Worm (Caenorhabditis elegans) whole organism, late embryonic: ENCODE data around the gene sto-4.

Experiments
- ama-1 ChIP-seq: fragments of 150-350 bp; optimal IDR thresholded peaks from 2 replicates; lab custom pipeline; 2014
- ceh-30 ChIP-seq: fragments of 150-350 bp; optimal IDR thresholded peaks from 2 replicates; lab custom pipeline; 2014; ENCODE audit warnings: missing biosample characterization, missing genetic modification characterization
- ceh-9 ChIP-seq: sonication (generic microtip); optimal IDR thresholded peaks from 2 replicates; lab custom pipeline; 2016; ENCODE audit warnings: mild to moderate bottlenecking, missing genetic modification characterization, inconsistent platforms, missing compliant biosample characterization
- che-1 ChIP-seq: sonication (generic microtip); optimal IDR thresholded peaks from 2 replicates; lab custom pipeline; 2016; ENCODE audit warnings: mild to moderate bottlenecking, missing genetic modification characterization, missing compliant biosample characterization
- dmd-4 ChIP-seq: sonication (generic microtip); optimal IDR thresholded peaks from 2 replicates; lab custom pipeline; 2016; ENCODE audit warnings: borderline replicate concordance, missing genetic modification characterization, missing compliant biosample characterization
- dve-1 ChIP-seq: sonication (generic microtip); optimal IDR thresholded peaks from 2 replicates; lab custom pipeline; 2017; ENCODE audit warnings: antibody characterized with exemption, mild to moderate bottlenecking, missing genetic modification characterization, missing compliant biosample characterization
- hlh-30 ChIP-seq: sonication (generic microtip); optimal IDR thresholded peaks from 2 replicates; lab custom pipeline; 2017; ENCODE audit warnings: antibody characterized with exemption, missing genetic modification characterization, missing compliant biosample characterization; ENCODE audit not compliant: insufficient read depth
- odd-2 ChIP-seq: sonication (generic microtip); optimal IDR thresholded peaks from 2 replicates; lab custom pipeline; 2017; ENCODE audit warnings: antibody characterized with exemption, mild to moderate bottlenecking, missing genetic modification characterization, missing compliant biosample characterization
- pha-4 ChIP-seq: fragments of 150-350 bp; optimal IDR thresholded peaks from 2 replicates; lab custom pipeline; 2018; ENCODE audit warnings: missing biosample characterization, missing genetic modification reagents, missing genetic modification characterization
- pqm-1 ChIP-seq: sonication (generic microtip); optimal IDR thresholded peaks from 2 replicates; lab custom pipeline; 2016; ENCODE audit warnings: missing genetic modification characterization, missing compliant biosample characterization
- unc-55 ChIP-seq: sonication (generic microtip); optimal IDR thresholded peaks from 2 replicates; lab custom pipeline; 2017; ENCODE audit warnings: missing biosample characterization, missing genetic modification reagents, missing genetic modification characterization

ce11 chrX:11596876-11597275, 47.0 kb upstream of the sto-4 start:
- TF ChIP-seq che-1 (tag; lab: Kevin White, UChicago) (no peak), ceh-9 (tag; lab: Kevin White, UChicago) (no peak), pqm-1 (no peak), unc-55 (no peak), dmd-4 (tag; lab: Kevin White, UChicago) (no peak), ceh-30 (tag; lab: Kevin White, UChicago) (no peak), hlh-30 (tag; lab: Kevin White, UChicago) (no peak), ama-1 (lab: Kevin White, UChicago) (no peak), odd-2 (tag; lab: Kevin White, UChicago) (no peak), dve-1 (tag; lab: Kevin White, UChicago) (no peak), pha-4 (tag; lab: Kevin White, UChicago) (no peak)
